Worm (Caenorhabditis elegans): Measurements from ENCODE around the gene ptr-6.

Gene ptr-6

DNA sequence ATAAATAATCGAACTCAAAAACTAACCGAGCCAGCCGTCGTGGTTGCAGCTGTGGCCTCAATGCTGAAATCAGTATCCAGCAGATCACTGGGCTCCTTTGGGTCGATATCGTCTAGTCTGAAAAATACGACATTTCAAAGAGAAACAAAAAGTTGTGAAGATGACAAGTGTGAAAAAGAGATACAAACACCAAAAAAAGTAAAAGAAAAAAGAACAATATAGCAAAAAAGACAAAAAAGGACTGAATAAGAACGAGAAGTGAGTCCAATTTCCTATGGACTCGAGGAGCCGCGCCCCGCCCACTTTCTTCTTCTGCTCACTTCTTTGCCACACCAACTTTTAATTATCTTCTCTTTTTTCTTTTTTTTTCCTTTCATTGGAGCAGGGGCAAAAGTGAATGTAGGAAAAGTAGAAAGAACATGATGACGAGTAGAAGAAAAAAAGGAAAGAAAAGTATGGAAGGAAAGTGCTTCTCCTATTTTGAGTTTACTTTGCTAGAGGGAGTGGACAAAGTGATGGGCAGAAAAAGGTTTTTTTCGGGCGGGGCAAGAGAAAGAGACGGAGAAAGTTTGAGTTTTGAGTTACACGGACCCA, 25.2 kb upstream of the ptr-6 start, which contains the start of gene drn-1:
Gene drn-1 (minus strand): TSS at position 117 of the 594 bp plus-strand sequence.
- TF ChIP-seq lsy-2 (tag; optimal IDR thresholded peaks at IDR 0.05) (peak in 1 of 2 experiments; percentile 13), crh-2 (tag; optimal IDR thresholded peaks at IDR 0.05) (peak; percentile 20), nhr-129 (tag; optimal IDR thresholded peaks at IDR 0.05) (peak; percentile 23), mdl-1 (tag; optimal IDR thresholded peaks at IDR 0.05) (peak in 1 of 2 experiments; percentile 7), zag-1 (tag; optimal IDR thresholded peaks at IDR 0.05) (peak; percentile 16), fos-1 (tag; optimal IDR thresholded peaks at IDR 0.05) (no peak), dmd-4 (tag; optimal IDR thresholded peaks at IDR 0.05) (no peak), unc-55 (GFP tag; optimal IDR thresholded peaks at IDR 0.05) (peak; percentile 16), nhr-25 (tag; optimal IDR thresholded peaks at IDR 0.05) (no peak), lin-11 (tag; optimal IDR thresholded peaks at IDR 0.05) (no peak), C34F6.9 (tag; optimal IDR thresholded peaks at IDR 0.05) (peak; percentile 56)

DNA sequence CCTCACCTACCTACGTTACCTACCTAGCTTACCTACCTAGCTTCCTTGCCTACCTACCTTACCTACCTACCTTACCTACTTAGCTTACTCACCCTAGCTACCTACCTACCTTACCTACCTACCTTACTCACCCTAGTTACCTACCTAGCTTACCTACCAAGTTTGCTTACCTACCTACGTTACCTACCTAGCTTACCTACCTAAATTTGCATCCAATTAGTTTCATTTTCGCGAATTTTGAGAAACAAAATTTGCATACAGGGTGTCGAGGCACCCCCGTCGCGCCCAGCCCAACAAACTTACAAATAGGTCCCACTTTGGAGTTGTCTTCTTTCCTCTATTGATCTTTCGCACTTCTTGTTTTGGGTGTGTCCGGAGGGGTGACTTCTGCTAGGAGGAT, 22.3 kb upstream of the ptr-6 start:
- TF ChIP-seq elt-1 (tag; optimal IDR thresholded peaks at IDR 0.05) = no peak
- no peak for TF ChIP-seq mbf-1 (tag; optimal IDR thresholded peaks at IDR 0.05)
- no peak for TF ChIP-seq dmd-4 (tag; optimal IDR thresholded peaks at IDR 0.05)
- TF ChIP-seq snpc-4 (tag; optimal IDR thresholded peaks at IDR 0.05) = no peak
- TF ChIP-seq ZK546.5 (tag; optimal IDR thresholded peaks at IDR 0.05) = no peak
- no peak for TF ChIP-seq ceh-82 (tag; optimal IDR thresholded peaks at IDR 0.05)
- no peak for TF ChIP-seq sma-9 (GFP tag; optimal IDR thresholded peaks at IDR 0.05)
- TF ChIP-seq sma-9 (tag; optimal IDR thresholded peaks at IDR 0.05) = no peak
- TF ChIP-seq unc-55 (GFP tag; optimal IDR thresholded peaks at IDR 0.05) = no peak
- TF ChIP-seq F13H6.1 (tag; optimal IDR thresholded peaks at IDR 0.05) = no peak
- TF ChIP-seq lsy-2 (tag; optimal IDR thresholded peaks at IDR 0.05) = no peak
- TF ChIP-seq crh-2 (tag; optimal IDR thresholded peaks at IDR 0.05) = no peak
- TF ChIP-seq nhr-129 (tag; optimal IDR thresholded peaks at IDR 0.05) = no peak
- no peak for TF ChIP-seq sem-4 (tag; optimal IDR thresholded peaks at IDR 0.05)
- no peak for TF ChIP-seq ztf-11 (tag; optimal IDR thresholded peaks at IDR 0.05)
- TF ChIP-seq egl-27 (tag; optimal IDR thresholded peaks at IDR 0.05) = no peak
- TF ChIP-seq zag-1 (tag; optimal IDR thresholded peaks at IDR 0.05) = no peak
- TF ChIP-seq fos-1 (tag; optimal IDR thresholded peaks at IDR 0.05) = no peak

ce11 chrII:5264650-5265049, 18.0 kb upstream of the ptr-6 start:
- TF ChIP-seq fos-1 (tag; optimal IDR thresholded peaks at IDR 0.05) (peak; percentile 53), mdl-1 (tag; optimal IDR thresholded peaks at IDR 0.05) (no peak)

ce11 chrII:5255435-5255834, 8.8 kb upstream of the ptr-6 start, which contains the start of gene frpr-4:
TSS of gene frpr-4 (minus strand) at chrII:5255535.
- TF ChIP-seq ceh-82 (tag; optimal IDR thresholded peaks at IDR 0.05) (no peak), nhr-10 (tag; optimal IDR thresholded peaks at IDR 0.05) (no peak), nhr-237 (tag; optimal IDR thresholded peaks at IDR 0.05) (no peak), lsy-2 (tag; optimal IDR thresholded peaks at IDR 0.05) (no peak), sma-9 (GFP tag; optimal IDR thresholded peaks at IDR 0.05) (no peak), sma-9 (tag; optimal IDR thresholded peaks at IDR 0.05) (no peak), ceh-16 (tag; optimal IDR thresholded peaks at IDR 0.05) (no peak), zag-1 (tag; optimal IDR thresholded peaks at IDR 0.05) (no peak), dmd-4 (tag; optimal IDR thresholded peaks at IDR 0.05) (no peak), unc-55 (GFP tag; optimal IDR thresholded peaks at IDR 0.05) (no peak), nhr-23 (tag; optimal IDR thresholded peaks at IDR 0.05) (no peak), nhr-12 (tag; optimal IDR thresholded peaks at IDR 0.05) (no peak), aly-2 (tag; optimal IDR thresholded peaks at IDR 0.05) (no peak), mbf-1 (tag; optimal IDR thresholded peaks at IDR 0.05) (no peak), ZK546.5 (tag; optimal IDR thresholded peaks at IDR 0.05) (no peak), ztf-4 (tag; optimal IDR thresholded peaks at IDR 0.05) (no peak), nhr-25 (tag; optimal IDR thresholded peaks at IDR 0.05) (no peak), gmeb-1 (tag; optimal IDR thresholded peaks at IDR 0.05) (no peak), nhr-11 (tag; optimal IDR thresholded peaks at IDR 0.05) (no peak)

DNA sequence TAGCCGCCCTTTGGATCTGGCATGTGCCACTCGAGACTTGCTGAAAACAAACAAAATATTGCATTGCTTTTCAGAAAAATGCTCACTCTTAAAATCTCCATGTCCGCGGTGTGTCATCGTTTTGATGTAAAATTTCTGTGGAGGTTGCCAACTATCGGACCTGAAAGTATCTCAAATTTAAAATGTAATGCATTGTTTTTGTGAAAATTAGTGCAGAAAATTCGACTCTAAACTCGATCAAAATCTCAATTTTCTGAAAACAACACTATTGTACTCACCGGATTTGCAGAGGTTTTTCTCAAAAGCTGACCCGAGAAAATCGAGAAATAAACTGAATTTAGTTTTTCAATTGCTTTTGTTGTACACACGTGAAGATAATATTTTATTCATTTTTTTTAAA, 5.1 kb downstream of the ptr-6 start, which contains the start of gene T16D1.1:
Gene T16D1.1 (minus strand): TSS at position 101 of the 400 bp plus-strand sequence.
- TF ChIP-seq mab-5 (tag; optimal IDR thresholded peaks at IDR 0.05) = no peak
- TF ChIP-seq sem-4 (tag; optimal IDR thresholded peaks at IDR 0.05) = no peak
- no peak for TF ChIP-seq F13H6.1 (tag; optimal IDR thresholded peaks at IDR 0.05)
- TF ChIP-seq Y55F3AM.14 (GFP tag; optimal IDR thresholded peaks at IDR 0.05) = no peak
- no peak for TF ChIP-seq R02D3.7 (tag; optimal IDR thresholded peaks at IDR 0.05)
- TF ChIP-seq nhr-21 (tag; optimal IDR thresholded peaks at IDR 0.05) = no peak
- no peak for TF ChIP-seq blmp-1 (tag; optimal IDR thresholded peaks at IDR 0.05; ENCODE audit: insufficient read depth)
- no peak for TF ChIP-seq ama-1 (optimal IDR thresholded peaks at IDR 0.05)
- TF ChIP-seq gmeb-1 (tag; optimal IDR thresholded peaks at IDR 0.05) = no peak
- no peak for TF ChIP-seq sma-9 (GFP tag; optimal IDR thresholded peaks at IDR 0.05)
- no peak for TF ChIP-seq sma-9 (tag; optimal IDR thresholded peaks at IDR 0.05)
- TF ChIP-seq ceh-82 (tag; optimal IDR thresholded peaks at IDR 0.05) = no peak

Measured in whole organism, L2 larva.